ENCODE assay signal across 1 fruit fly cellular context in genomic region chr3R:28326150-28326965, dm6.
TF ChIP-seq lines count a peak whose summit lies in the region.

No protein-coding gene starts in this region.

TF ChIP-seq in whole organism, embryonic, 481 proteins besides CTCF, POLR2A, EP300 and RAD21 (continued from another document and continues in another):
- TF ChIP-seq CG4424 (GFP tag; optimal IDR thresholded peaks at IDR 0.05; lab: Kevin White, UChicago) (peak; percentile 99), Sox100B (GFP tag; optimal IDR thresholded peaks at IDR 0.05; lab: Kevin White, UChicago) (peak; percentile 98), oc (tag; optimal IDR thresholded peaks at IDR 0.05; lab: Kevin White, UChicago) (peak; percentile 99), mld (GFP tag; IDR thresholded peaks at IDR 0.05; lab: Robert Waterston, UW; ENCODE audit: partially characterized antibody) (no peak), Fer3 (tag; optimal IDR thresholded peaks at IDR 0.05; lab: Kevin White, UChicago) (peak; percentile 100), Dip2 (GFP tag; IDR thresholded peaks at IDR 0.05; lab: Robert Waterston, UW) (no peak), Usf (GFP tag; optimal IDR thresholded peaks at IDR 0.05; lab: Kevin White, UChicago) (peak; percentile 98), BtbVII (GFP tag; optimal IDR thresholded peaks at IDR 0.05; lab: Kevin White, UChicago) (peak; percentile 99), dysf (GFP tag; IDR thresholded peaks at IDR 0.05; lab: Robert Waterston, UW) (no peak), zfh2 (GFP tag; optimal IDR thresholded peaks at IDR 0.05; lab: Kevin White, UChicago) (peak; percentile 100), Nf-YB (GFP tag; optimal IDR thresholded peaks at IDR 0.05; lab: Kevin White, UChicago) (peak; percentile 91), CG18476 (GFP tag; optimal IDR thresholded peaks at IDR 0.05; lab: Kevin White, UChicago) (peak; percentile 99), grau (tag; optimal IDR thresholded peaks at IDR 0.05; lab: Kevin White, UChicago) (peak; percentile 100), ase (GFP tag; IDR thresholded peaks at IDR 0.05; lab: Robert Waterston, UW) (no peak), CG8944 (GFP tag; optimal IDR thresholded peaks at IDR 0.05; lab: Kevin White, UChicago) (peak; percentile 99), CG15696 (tag; optimal IDR thresholded peaks at IDR 0.05; lab: Kevin White, UChicago) (peak; percentile 98), eyg (GFP tag; optimal IDR thresholded peaks at IDR 0.05; lab: Kevin White, UChicago) (peak; percentile 99), Bdp1 (GFP tag; optimal IDR thresholded peaks at IDR 0.05; lab: Kevin White, UChicago) (peak; percentile 96), bab2 (GFP tag; optimal IDR thresholded peaks at IDR 0.05; lab: Kevin White, UChicago) (peak; percentile 100), CG7271 (tag; optimal IDR thresholded peaks at IDR 0.05; lab: Kevin White, UChicago) (peak; percentile 96), CG4404 (GFP tag; IDR thresholded peaks at IDR 0.05; lab: Robert Waterston, UW) (no peak), Side (GFP tag; optimal IDR thresholded peaks at IDR 0.05; lab: Kevin White, UChicago) (peak; percentile 100), sc (optimal IDR thresholded peaks at IDR 0.05; lab: Kevin White, UChicago) (no peak), sc (GFP tag; optimal IDR thresholded peaks at IDR 0.05; lab: Kevin White, UChicago) (peak; percentile 98), Spps (tag; optimal IDR thresholded peaks at IDR 0.05; lab: Kevin White, UChicago) (peak; percentile 98), CG11247 (GFP tag; IDR thresholded peaks at IDR 0.05; lab: Robert Waterston, UW) (no peak), CG1602 (GFP tag; optimal IDR thresholded peaks at IDR 0.05; lab: Kevin White, UChicago) (peak; percentile 99), CG2875 (GFP tag; optimal IDR thresholded peaks at IDR 0.05; lab: Kevin White, UChicago) (peak; percentile 98), crol (GFP tag; IDR thresholded peaks at IDR 0.05; lab: Robert Waterston, UW) (no peak), corto (GFP tag; optimal IDR thresholded peaks at IDR 0.05; lab: Kevin White, UChicago) (peak; percentile 99), NC2β (GFP tag; optimal IDR thresholded peaks at IDR 0.05; lab: Kevin White, UChicago) (peak; percentile 99), yki (optimal IDR thresholded peaks at IDR 0.05; lab: Kevin White, UChicago) (peak; percentile 29), cad (GFP tag; optimal IDR thresholded peaks at IDR 0.05; lab: Kevin White, UChicago) (peak; percentile 67), CG43689 (GFP tag; IDR thresholded peaks at IDR 0.05; lab: Robert Waterston, UW) (no peak), CG10267 (tag; optimal IDR thresholded peaks at IDR 0.05; lab: Kevin White, UChicago) (peak; percentile 97), repo (GFP tag; optimal IDR thresholded peaks at IDR 0.05; lab: Kevin White, UChicago) (peak; percentile 99), CG17186 (GFP tag; optimal IDR thresholded peaks at IDR 0.05; lab: Kevin White, UChicago) (peak; percentile 95), lab (GFP tag; optimal IDR thresholded peaks at IDR 0.05; lab: Kevin White, UChicago) (peak; percentile 100), CG10321 (GFP tag; IDR thresholded peaks at IDR 0.05; lab: Robert Waterston, UW) (no peak), CG4282 (GFP tag; optimal IDR thresholded peaks at IDR 0.05; lab: Kevin White, UChicago) (peak; percentile 99), CG15073 (GFP tag; optimal IDR thresholded peaks at IDR 0.05; lab: Kevin White, UChicago) (peak; percentile 93), CG12744 (GFP tag; optimal IDR thresholded peaks at IDR 0.05; lab: Kevin White, UChicago) (peak; percentile 99), tll (GFP tag; optimal IDR thresholded peaks at IDR 0.05; lab: Kevin White, UChicago) (peak in 1 of 2 experiments; percentile 90), pnt (GFP tag; optimal IDR thresholded peaks at IDR 0.05; lab: Kevin White, UChicago) (peak; percentile 99), CG16779 (GFP tag; IDR thresholded peaks at IDR 0.05; lab: Robert Waterston, UW) (no peak), BEAF-32 (GFP tag; optimal IDR thresholded peaks at IDR 0.05; lab: Kevin White, UChicago) (peak; percentile 38), Jarid2 (GFP tag; optimal IDR thresholded peaks at IDR 0.05; lab: Kevin White, UChicago) (peak; percentile 88), esg (GFP tag; conservative IDR thresholded peaks at IDR 0.05; lab: Robert Waterston, UW) (no peak), sisA (GFP tag; IDR thresholded peaks at IDR 0.05; lab: Robert Waterston, UW) (no peak), CG17385 (GFP tag; optimal IDR thresholded peaks at IDR 0.05; lab: Kevin White, UChicago) (peak; percentile 99), schlank (tag; optimal IDR thresholded peaks at IDR 0.05; lab: Kevin White, UChicago) (peak; percentile 99), klu (GFP tag; IDR thresholded peaks at IDR 0.05; lab: Robert Waterston, UW) (no peak), CG9437 (GFP tag; optimal IDR thresholded peaks at IDR 0.05; lab: Kevin White, UChicago) (peak; percentile 96), CG6765 (GFP tag; optimal IDR thresholded peaks at IDR 0.05; lab: Kevin White, UChicago) (peak; percentile 99), Atf-2 (GFP tag; optimal IDR thresholded peaks at IDR 0.05; lab: Kevin White, UChicago) (peak; percentile 100), Neu2 (GFP tag; optimal IDR thresholded peaks at IDR 0.05; lab: Kevin White, UChicago; ENCODE audit: borderline replicate concordance) (peak; percentile 99), sug (tag; optimal IDR thresholded peaks at IDR 0.05; lab: Kevin White, UChicago) (peak; percentile 98), CG6683 (GFP tag; optimal IDR thresholded peaks at IDR 0.05; lab: Kevin White, UChicago) (peak; percentile 98), Vsx1 (GFP tag; optimal IDR thresholded peaks at IDR 0.05; lab: Kevin White, UChicago) (peak; percentile 98), Max (GFP tag; optimal IDR thresholded peaks at IDR 0.05; lab: Kevin White, UChicago) (peak; percentile 99), bigmax (GFP tag; optimal IDR thresholded peaks at IDR 0.05; lab: Kevin White, UChicago) (peak; percentile 85), ATbp (GFP tag; optimal IDR thresholded peaks at IDR 0.05; lab: Kevin White, UChicago) (peak; percentile 99), CG33213 (GFP tag; optimal IDR thresholded peaks at IDR 0.05; lab: Kevin White, UChicago) (peak; percentile 99), CG30020 (tag; optimal IDR thresholded peaks at IDR 0.05; lab: Kevin White, UChicago) (peak; percentile 90), sim (GFP tag; IDR thresholded peaks at IDR 0.05; lab: Robert Waterston, UW) (no peak), CG15514 (GFP tag; optimal IDR thresholded peaks at IDR 0.05; lab: Kevin White, UChicago) (peak; percentile 96), Lpt (GFP tag; optimal IDR thresholded peaks at IDR 0.05; lab: Kevin White, UChicago) (no peak), jing (GFP tag; optimal IDR thresholded peaks at IDR 0.05; lab: Kevin White, UChicago) (peak; percentile 98), CG8478 (optimal IDR thresholded peaks at IDR 0.05; lab: Kevin White, UChicago) (no peak), CG8924 (tag; optimal IDR thresholded peaks at IDR 0.05; lab: Kevin White, UChicago) (peak; percentile 99), dan (GFP tag; IDR thresholded peaks at IDR 0.05; lab: Robert Waterston, UW) (no peak), CG11093 (GFP tag; IDR thresholded peaks at IDR 0.05; lab: Robert Waterston, UW) (peak; percentile 99), CG12769 (tag; optimal IDR thresholded peaks at IDR 0.05; lab: Kevin White, UChicago) (peak; percentile 99), CG12942 (GFP tag; optimal IDR thresholded peaks at IDR 0.05; lab: Kevin White, UChicago) (peak; percentile 99), Gsc (GFP tag; IDR thresholded peaks at IDR 0.05; lab: Robert Waterston, UW) (no peak), CG17568 (GFP tag; optimal IDR thresholded peaks at IDR 0.05; lab: Kevin White, UChicago) (peak; percentile 99), Nf-YA (GFP tag; IDR thresholded peaks at IDR 0.05; lab: Robert Waterston, UW) (no peak), kay (GFP tag; optimal IDR thresholded peaks at IDR 0.05; lab: Kevin White, UChicago) (peak; percentile 98), CG9727 (GFP tag; optimal IDR thresholded peaks at IDR 0.05; lab: Kevin White, UChicago) (peak; percentile 100), CG1529 (GFP tag; optimal IDR thresholded peaks at IDR 0.05; lab: Kevin White, UChicago) (peak; percentile 98), CG31224 (GFP tag; IDR thresholded peaks at IDR 0.05; lab: Robert Waterston, UW) (no peak), grn (GFP tag; optimal IDR thresholded peaks at IDR 0.05; lab: Kevin White, UChicago) (peak; percentile 91), CG1647 (GFP tag; optimal IDR thresholded peaks at IDR 0.05; lab: Kevin White, UChicago) (peak; percentile 99), CG6791 (GFP tag; IDR thresholded peaks at IDR 0.05; lab: Robert Waterston, UW; ENCODE audit: partially characterized antibody) (no peak), CG6813 (GFP tag; optimal IDR thresholded peaks at IDR 0.05; lab: Kevin White, UChicago) (peak; percentile 99), CG4617 (GFP tag; optimal IDR thresholded peaks at IDR 0.05; lab: Kevin White, UChicago; ENCODE audit: borderline replicate concordance) (peak; percentile 100), CG11504 (tag; optimal IDR thresholded peaks at IDR 0.05; lab: Kevin White, UChicago) (peak; percentile 98), Hr39 (optimal IDR thresholded peaks at IDR 0.05; lab: Kevin White, UChicago) (no peak), dm (GFP tag; optimal IDR thresholded peaks at IDR 0.05; lab: Kevin White, UChicago) (peak; percentile 99), slp2 (GFP tag; optimal IDR thresholded peaks at IDR 0.05; lab: Kevin White, UChicago) (peak; percentile 99), tap (tag; optimal IDR thresholded peaks at IDR 0.05; lab: Kevin White, UChicago) (peak; percentile 99), pita (GFP tag; optimal IDR thresholded peaks at IDR 0.05; lab: Kevin White, UChicago) (no peak), Dp (GFP tag; optimal IDR thresholded peaks at IDR 0.05; lab: Kevin White, UChicago) (peak; percentile 49), Hr3 (GFP tag; optimal IDR thresholded peaks at IDR 0.05; lab: Kevin White, UChicago) (peak; percentile 99), Ptx1 (GFP tag; IDR thresholded peaks at IDR 0.05; lab: Robert Waterston, UW) (no peak), Adf1 (GFP tag; IDR thresholded peaks at IDR 0.05; lab: Robert Waterston, UW) (no peak), gce (GFP tag; IDR thresholded peaks at IDR 0.05; lab: Robert Waterston, UW) (no peak), CG10462 (GFP tag; optimal IDR thresholded peaks at IDR 0.05; lab: Kevin White, UChicago) (peak; percentile 99), CG13123 (GFP tag; optimal IDR thresholded peaks at IDR 0.05; lab: Kevin White, UChicago) (peak; percentile 99), luna (GFP tag; optimal IDR thresholded peaks at IDR 0.05; lab: Kevin White, UChicago) (peak; percentile 99), crp (GFP tag; optimal IDR thresholded peaks at IDR 0.05; lab: Kevin White, UChicago) (peak; percentile 19 to 79), E2f1 (GFP tag; IDR thresholded peaks at IDR 0.05; lab: Robert Waterston, UW) (no peak), CG5245 (GFP tag; optimal IDR thresholded peaks at IDR 0.05; lab: Kevin White, UChicago) (peak; percentile 99), lbe (GFP tag; optimal IDR thresholded peaks at IDR 0.05; lab: Kevin White, UChicago) (peak; percentile 99), CG9817 (tag; optimal IDR thresholded peaks at IDR 0.05; lab: Kevin White, UChicago) (peak; percentile 99), fd102C (GFP tag; optimal IDR thresholded peaks at IDR 0.05; lab: Kevin White, UChicago) (peak; percentile 96), CG16863 (GFP tag; optimal IDR thresholded peaks at IDR 0.05; lab: Kevin White, UChicago) (peak; percentile 100), CG4328 (GFP tag; optimal IDR thresholded peaks at IDR 0.05; lab: Kevin White, UChicago) (peak; percentile 98), gro (GFP tag; optimal IDR thresholded peaks at IDR 0.05; lab: Kevin White, UChicago) (peak; percentile 100), CG2129 (GFP tag; IDR thresholded peaks at IDR 0.05; lab: Robert Waterston, UW; ENCODE audit: partially characterized antibody) (no peak), eve (GFP tag; optimal IDR thresholded peaks at IDR 0.05; lab: Kevin White, UChicago) (peak in 1 of 2 experiments; percentile 89), bcd (GFP tag; optimal IDR thresholded peaks at IDR 0.05; lab: Kevin White, UChicago) (peak; percentile 99), Mes4 (GFP tag; optimal IDR thresholded peaks at IDR 0.05; lab: Kevin White, UChicago) (peak; percentile 99), CG2889 (GFP tag; IDR thresholded peaks at IDR 0.05; lab: Robert Waterston, UW) (no peak), Lhr (GFP tag; optimal IDR thresholded peaks at IDR 0.05; lab: Kevin White, UChicago) (peak; percentile 96), inv (GFP tag; IDR thresholded peaks at IDR 0.05; lab: Robert Waterston, UW; ENCODE audit: partially characterized antibody) (no peak), CG3995 (GFP tag; optimal IDR thresholded peaks at IDR 0.05; lab: Kevin White, UChicago) (peak; percentile 88), Ada2b (GFP tag; IDR thresholded peaks at IDR 0.05; lab: Robert Waterston, UW) (no peak), Asciz (GFP tag; optimal IDR thresholded peaks at IDR 0.05; lab: Kevin White, UChicago) (peak; percentile 99), CG8388 (GFP tag; optimal IDR thresholded peaks at IDR 0.05; lab: Kevin White, UChicago) (peak; percentile 98), CG9932 (GFP tag; IDR thresholded peaks at IDR 0.05; lab: Robert Waterston, UW) (no peak), org-1 (GFP tag; optimal IDR thresholded peaks at IDR 0.05; lab: Kevin White, UChicago) (peak; percentile 99), CG3847 (GFP tag; IDR thresholded peaks at IDR 0.05; lab: Robert Waterston, UW) (no peak), tx (GFP tag; optimal IDR thresholded peaks at IDR 0.05; lab: Kevin White, UChicago) (peak; percentile 100), CG18262 (tag; optimal IDR thresholded peaks at IDR 0.05; lab: Kevin White, UChicago) (peak; percentile 99), en (GFP tag; optimal IDR thresholded peaks at IDR 0.05; lab: Kevin White, UChicago) (peak; percentile 99), CG14014 (GFP tag; IDR thresholded peaks at IDR 0.05; lab: Robert Waterston, UW) (no peak), Bteb2 (GFP tag; optimal IDR thresholded peaks at IDR 0.05; lab: Kevin White, UChicago) (peak; percentile 99), ind (GFP tag; optimal IDR thresholded peaks at IDR 0.05; lab: Kevin White, UChicago) (peak; percentile 100), ac (GFP tag; optimal IDR thresholded peaks at IDR 0.05; lab: Kevin White, UChicago) (peak; percentile 98), CG30403 (GFP tag; optimal IDR thresholded peaks at IDR 0.05; lab: Kevin White, UChicago) (peak; percentile 100), CG1603 (tag; optimal IDR thresholded peaks at IDR 0.05; lab: Kevin White, UChicago) (peak; percentile 97), CG12104 (GFP tag; optimal IDR thresholded peaks at IDR 0.05; lab: Kevin White, UChicago) (peak; percentile 99)
